Fruit fly (Drosophila melanogaster) whole organism, embryonic: ENCODE data around the gene CG14339.

Experiments used
- Abd-B ChIP-seq: fragments of 200-800 bp; sonication (Bioruptor generic); optimal IDR thresholded peaks from 2 replicates; lab custom pipeline; 2018; ENCODE audit warnings: missing biosample characterization, mild to moderate bottlenecking, missing genetic modification characterization, moderate library complexity
- Bteb2 ChIP-seq: fragments of 200-800 bp; sonication (Bioruptor generic); optimal IDR thresholded peaks from 2 replicates; lab custom pipeline; 2016; ENCODE audit warnings: missing biosample characterization, missing genetic modification characterization
- C15 ChIP-seq: fragments of 200-800 bp; sonication (Bioruptor generic); IDR thresholded peaks from 3 replicates; pipeline ENCODE4 v1.3.6; 2022; ENCODE audit warnings: missing biosample characterization, missing genetic modification characterization
- CG10565 ChIP-seq: fragments of 200-800 bp; sonication (Bioruptor generic); optimal IDR thresholded peaks from 3 replicates; lab custom pipeline; 2016; ENCODE audit warnings: missing biosample characterization, mild to moderate bottlenecking, missing genetic modification characterization
- CG11723 ChIP-seq: fragments of 200-800 bp; sonication (Bioruptor generic); optimal IDR thresholded peaks from 2 replicates; lab custom pipeline; 2017; ENCODE audit warnings: missing biosample characterization, mild to moderate bottlenecking, missing genetic modification characterization
- CG12236 ChIP-seq: fragments of 200-800 bp; sonication (Bioruptor generic); optimal IDR thresholded peaks from 2 replicates; lab custom pipeline; 2016; ENCODE audit warnings: missing biosample characterization, missing genetic modification characterization
- CG13296 ChIP-seq: fragments of 200-800 bp; sonication (Bioruptor generic); optimal IDR thresholded peaks from 3 replicates; lab custom pipeline; 2018; ENCODE audit warnings: missing biosample characterization, mild to moderate bottlenecking, missing genetic modification characterization
- CG15011 ChIP-seq: fragments of 200-800 bp; sonication (Bioruptor generic); optimal IDR thresholded peaks from 3 replicates; lab custom pipeline; 2018; ENCODE audit warnings: missing biosample characterization, mild to moderate bottlenecking, missing genetic modification characterization
- CG15514 ChIP-seq: fragments of 200-800 bp; sonication (Bioruptor generic); optimal IDR thresholded peaks from 3 replicates; lab custom pipeline; 2017; ENCODE audit warnings: missing biosample characterization, missing genetic modification characterization, mild to moderate bottlenecking, moderate library complexity, missing genetic modification reagents
- CG1792 ChIP-seq: fragments of 200-800 bp; sonication (Bioruptor generic); optimal IDR thresholded peaks from 2 replicates; lab custom pipeline; 2016; ENCODE audit warnings: missing biosample characterization, missing genetic modification characterization
- CG2120 ChIP-seq: fragments of 200-800 bp; sonication (Bioruptor generic); optimal IDR thresholded peaks from 3 replicates; lab custom pipeline; 2016; ENCODE audit warnings: missing biosample characterization, missing genetic modification characterization
- CG2202 ChIP-seq: fragments of 200-800 bp; sonication (Bioruptor generic); optimal IDR thresholded peaks from 2 replicates; lab custom pipeline; 2018; ENCODE audit warnings: missing biosample characterization, mild to moderate bottlenecking, missing genetic modification characterization
- CG30020 ChIP-seq: fragments of 200-800 bp; optimal IDR thresholded peaks from 2 replicates; lab custom pipeline; 2019; ENCODE audit warnings: missing biosample characterization, mild to moderate bottlenecking, missing genetic modification characterization, moderate library complexity
- CG34376 ChIP-seq: fragments of 200-800 bp; sonication (Bioruptor generic); optimal IDR thresholded peaks from 2 replicates; lab custom pipeline; 2018; ENCODE audit warnings: missing biosample characterization, mild to moderate bottlenecking, missing genetic modification characterization
- CG34422 ChIP-seq: fragments of 200-800 bp; sonication (Bioruptor generic); IDR thresholded peaks from 3 replicates; pipeline ENCODE4 v1.3.6; 2022; ENCODE audit warnings: missing biosample characterization, missing genetic modification characterization
- CG3726 ChIP-seq: fragments of 200-800 bp; sonication (Bioruptor generic); IDR thresholded peaks from 3 replicates; pipeline ENCODE4, ENCODE4 v1.3.6; 2022; ENCODE audit warnings: missing biosample characterization, missing genetic modification characterization
- CG8388 ChIP-seq: fragments of 200-800 bp; sonication (Bioruptor generic); optimal IDR thresholded peaks from 2 replicates; lab custom pipeline; 2019; ENCODE audit warnings: missing biosample characterization, mild to moderate bottlenecking, missing genetic modification characterization, moderate library complexity
- CG9437 ChIP-seq: fragments of 200-800 bp; sonication (Bioruptor generic); optimal IDR thresholded peaks from 2 replicates; lab custom pipeline; 2018; ENCODE audit warnings: missing biosample characterization, mild to moderate bottlenecking, missing genetic modification characterization
- CG9797 ChIP-seq: fragments of 200-800 bp; sonication (Bioruptor generic); optimal IDR thresholded peaks from 3 replicates; lab custom pipeline; 2018; ENCODE audit warnings: missing biosample characterization, mild to moderate bottlenecking, missing genetic modification characterization
- CG9932 ChIP-seq: fragments of 200-800 bp; sonication (Bioruptor generic); IDR thresholded peaks from 2 replicates; pipeline ENCODE4 v1.3.6; 2022; ENCODE audit warnings: missing biosample characterization, missing genetic modification characterization
- Camta ChIP-seq: fragments of 200-800 bp; sonication (Bioruptor generic); optimal IDR thresholded peaks from 2 replicates; lab custom pipeline; 2016; ENCODE audit warnings: missing biosample characterization, missing genetic modification characterization
- Doc2 ChIP-seq: fragments of 200-800 bp; sonication (Bioruptor generic); IDR thresholded peaks from 2 replicates; pipeline ENCODE4 v1.3.6; 2022; ENCODE audit warnings: missing biosample characterization, missing genetic modification characterization
- Doc3 ChIP-seq: fragments of 200-800 bp; sonication (Bioruptor generic); IDR thresholded peaks from 3 replicates; pipeline ENCODE4 v1.3.6; 2022; ENCODE audit warnings: missing biosample characterization, missing genetic modification characterization; ENCODE audit not compliant: partially characterized antibody
- Dref ChIP-seq: fragments of 200-800 bp; sonication (Bioruptor generic); IDR thresholded peaks from 2 replicates; pipeline ENCODE4 v1.3.6; 2022; ENCODE audit warnings: missing biosample characterization, missing genetic modification characterization
- HLH4C ChIP-seq: fragments of 200-800 bp; sonication (Bioruptor generic); IDR thresholded peaks from 3 replicates; pipeline ENCODE4 v1.3.6; 2022; ENCODE audit warnings: missing biosample characterization, missing genetic modification characterization; ENCODE audit not compliant: partially characterized antibody
- Hr51 ChIP-seq, 2 experiments: fragments of 200-800 bp; sonication (Bioruptor generic); optimal IDR thresholded peaks; 2 replicates in 1 of 2; 3 replicates in 1 of 2; lab custom pipeline; 2016 to 2018; ENCODE audit warnings: missing biosample characterization in 2 of 2, missing genetic modification characterization in 2 of 2, mild to moderate bottlenecking in 1 of 2, moderate library complexity in 1 of 2
- Mad ChIP-seq: fragments of 200-800 bp; sonication (Bioruptor generic); optimal IDR thresholded peaks from 2 replicates; lab custom pipeline; 2016; ENCODE audit warnings: missing biosample characterization, missing genetic modification characterization
- Mes4 ChIP-seq: fragments of 200-800 bp; sonication (Bioruptor generic); optimal IDR thresholded peaks from 2 replicates; lab custom pipeline; 2016; ENCODE audit warnings: missing biosample characterization, missing genetic modification characterization
- Nf-YA ChIP-seq: fragments of 200-800 bp; sonication (Bioruptor generic); IDR thresholded peaks from 2 replicates; pipeline ENCODE4 v1.3.6; 2022; ENCODE audit warnings: missing biosample characterization, missing genetic modification characterization
- NfI ChIP-seq: fragments of 200-800 bp; sonication (Bioruptor generic); optimal IDR thresholded peaks from 3 replicates; lab custom pipeline; 2018; ENCODE audit warnings: missing biosample characterization, mild to moderate bottlenecking, missing genetic modification characterization, moderate library complexity
- Opbp ChIP-seq: fragments of 200-800 bp; sonication (Bioruptor generic); IDR thresholded peaks from 3 replicates; pipeline ENCODE4 v1.3.6; 2022; ENCODE audit warnings: missing biosample characterization, missing genetic modification characterization; ENCODE audit not compliant: partially characterized antibody
- Sin3A ChIP-seq: fragments of >200 bp; optimal IDR thresholded peaks from 2 replicates; lab custom pipeline; 2018
- ase ChIP-seq: fragments of 200-800 bp; sonication (Bioruptor generic); IDR thresholded peaks from 3 replicates; pipeline ENCODE4 v1.3.6; 2022; ENCODE audit warnings: missing biosample characterization, missing genetic modification characterization
- ato ChIP-seq: fragments of 200-800 bp; sonication (Bioruptor generic); IDR thresholded peaks from 2 replicates; pipeline ENCODE4 v1.3.6; 2022; ENCODE audit warnings: missing biosample characterization, missing genetic modification characterization; ENCODE audit not compliant: partially characterized antibody
- croc ChIP-seq: fragments of 200-800 bp; sonication (Bioruptor generic); conservative IDR thresholded peaks from 3 replicates; pipeline ENCODE4 v1.3.6; 2022; ENCODE audit warnings: missing biosample characterization, missing genetic modification characterization
- dmrt99B ChIP-seq: fragments of 200-800 bp; sonication (Bioruptor generic); optimal IDR thresholded peaks from 2 replicates; lab custom pipeline; 2018; ENCODE audit warnings: missing biosample characterization, mild to moderate bottlenecking, missing genetic modification characterization, moderate library complexity
- emc ChIP-seq: fragments of 200-800 bp; sonication (Bioruptor generic); optimal IDR thresholded peaks from 2 replicates; lab custom pipeline; 2016; ENCODE audit warnings: missing biosample characterization, missing genetic modification characterization
- fu2 ChIP-seq: fragments of 200-800 bp; sonication (Bioruptor generic); optimal IDR thresholded peaks from 2 replicates; lab custom pipeline; 2016; ENCODE audit warnings: missing biosample characterization, missing genetic modification characterization
- gcm ChIP-seq: fragments of 200-800 bp; sonication (Bioruptor generic); optimal IDR thresholded peaks from 2 replicates; lab custom pipeline; 2019; ENCODE audit warnings: missing biosample characterization, mild to moderate bottlenecking, missing genetic modification characterization, moderate library complexity
- gro ChIP-seq: fragments of 200-800 bp; sonication (Bioruptor generic); optimal IDR thresholded peaks from 2 replicates; lab custom pipeline; 2016; ENCODE audit warnings: missing biosample characterization, missing genetic modification characterization
- gsb ChIP-seq: fragments of 200-800 bp; sonication (Bioruptor generic); IDR thresholded peaks from 2 replicates; pipeline ENCODE4 v1.3.6; 2022; ENCODE audit warnings: missing biosample characterization, missing genetic modification characterization
- hb ChIP-seq: fragments of 200-800 bp; sonication (Bioruptor generic); IDR thresholded peaks from 3 replicates; pipeline ENCODE4 v1.3.6; 2022; ENCODE audit warnings: missing biosample characterization, missing genetic modification characterization; ENCODE audit not compliant: partially characterized antibody
- klu ChIP-seq: fragments of 200-800 bp; sonication (Bioruptor generic); IDR thresholded peaks from 2 replicates; pipeline ENCODE4 v1.3.6; 2022; ENCODE audit warnings: missing biosample characterization, missing genetic modification characterization
- knrl ChIP-seq: fragments of 200-800 bp; sonication (Bioruptor generic); IDR thresholded peaks from 3 replicates; pipeline ENCODE4 v1.3.6; 2022; ENCODE audit warnings: missing biosample characterization, missing genetic modification characterization; ENCODE audit not compliant: partially characterized antibody
- lola ChIP-seq, 3 experiments: fragments of >200 bp in 2 of 3; fragments of 200-800 bp in 1 of 3; sonication (Bioruptor generic) in 1 of 3; optimal IDR thresholded peaks; 2 replicates each; lab custom pipeline; 2017 to 2019; ENCODE audit warnings: missing biosample characterization in 3 of 3, missing genetic modification characterization in 3 of 3, mild to moderate bottlenecking in 1 of 3, moderate library complexity in 1 of 3
- pita ChIP-seq: fragments of 200-800 bp; sonication (Bioruptor generic); optimal IDR thresholded peaks from 2 replicates; lab custom pipeline; 2017; ENCODE audit warnings: missing biosample characterization, mild to moderate bottlenecking, missing genetic modification characterization
- seq ChIP-seq: fragments of 200-800 bp; sonication (Bioruptor generic); IDR thresholded peaks from 2 replicates; pipeline ENCODE4 v1.3.6; 2022; ENCODE audit warnings: missing biosample characterization, missing genetic modification characterization
- sr ChIP-seq: fragments of 200-800 bp; sonication (Bioruptor generic); IDR thresholded peaks from 3 replicates; pipeline ENCODE4 v1.3.6; 2022; ENCODE audit warnings: missing biosample characterization, missing genetic modification characterization
- stc ChIP-seq: fragments of 200-800 bp; sonication (Bioruptor generic); IDR thresholded peaks from 2 replicates; pipeline ENCODE4 v1.3.6; 2022; ENCODE audit warnings: missing biosample characterization, missing genetic modification characterization
- tap ChIP-seq: fragments of 200-800 bp; optimal IDR thresholded peaks from 3 replicates; lab custom pipeline; 2019; ENCODE audit warnings: missing biosample characterization, mild to moderate bottlenecking, missing genetic modification characterization, moderate library complexity
- trh ChIP-seq: fragments of 200-800 bp; sonication (Bioruptor generic); optimal IDR thresholded peaks from 2 replicates; lab custom pipeline; 2016; ENCODE audit warnings: missing biosample characterization, missing genetic modification characterization

Gene CG14339

DNA sequence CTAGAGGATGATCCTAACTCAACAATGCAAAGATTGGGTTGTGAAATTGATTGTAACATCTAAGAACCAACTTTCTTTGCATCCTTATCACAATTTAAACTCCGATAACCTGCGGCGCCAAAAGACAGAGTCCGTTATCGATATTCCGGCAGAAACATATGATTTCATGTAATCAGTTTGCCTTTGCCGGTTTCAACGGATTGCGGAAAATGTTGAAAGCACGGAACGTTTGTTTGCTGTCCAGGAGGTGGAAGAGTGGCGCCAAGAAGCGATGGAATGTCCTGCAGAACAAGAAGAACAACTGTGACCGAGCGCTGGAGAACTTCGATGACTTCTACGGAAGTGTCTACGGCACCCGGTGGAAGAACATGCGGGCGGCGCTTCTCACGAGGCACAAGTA lies 39.3 kb downstream of the CG14339 start (continued):
- TF ChIP-seq CG1792 = no peak
- TF ChIP-seq sr = no peak
- TF ChIP-seq ato (GFP tag; lab: Robert Waterston, UW) = peak; percentile 31; the same call in 1 of the 2 replicates
- TF ChIP-seq CG2202 (tag; lab: Kevin White, UChicago) = no peak
- no peak for TF ChIP-seq dmrt99B
- TF ChIP-seq lola (GFP tag; optimal IDR thresholded peaks at IDR 0.05; lab: Kevin White, UChicago) = no peak
- no peak for TF ChIP-seq NfI (GFP tag; lab: Kevin White, UChicago)
- no peak for TF ChIP-seq CG3726 (GFP tag; lab: Robert Waterston, UW)
- no peak for TF ChIP-seq gsb (GFP tag; lab: Robert Waterston, UW)
- TF ChIP-seq knrl (GFP tag; lab: Robert Waterston, UW) = 0 out of 3 replicates have a peak, but pooled peaks have one; percentile 8
- no peak for TF ChIP-seq CG15011 (GFP tag; lab: Kevin White, UChicago)
- no peak for TF ChIP-seq Nf-YA (GFP tag; lab: Robert Waterston, UW)
- TF ChIP-seq trh (GFP tag; lab: Kevin White, UChicago) = no peak
- no peak for TF ChIP-seq CG9437 (GFP tag; lab: Kevin White, UChicago)
- peak; percentile 88 for TF ChIP-seq gcm (GFP tag; lab: Kevin White, UChicago)
- TF ChIP-seq CG11723 (GFP tag; lab: Kevin White, UChicago) = no peak
- TF ChIP-seq CG13296 (GFP tag; lab: Kevin White, UChicago) = no peak
- no peak for TF ChIP-seq CG10565 (GFP tag; lab: Kevin White, UChicago)
- TF ChIP-seq CG30020 = no peak
- no peak for TF ChIP-seq CG12236
- no peak for TF ChIP-seq seq (GFP tag; lab: Robert Waterston, UW)
- TF ChIP-seq ase = no peak
- TF ChIP-seq klu (GFP tag; lab: Robert Waterston, UW) = no peak
- no peak for TF ChIP-seq croc (GFP tag; lab: Robert Waterston, UW)
- TF ChIP-seq CG2120 (GFP tag; lab: Kevin White, UChicago) = no peak
- TF ChIP-seq CG15514 = no peak
- peak; percentile 3 for TF ChIP-seq Sin3A (lab: Kevin White, UChicago)
- no peak for TF ChIP-seq Camta (GFP tag; lab: Kevin White, UChicago)
- TF ChIP-seq C15 (GFP tag; lab: Robert Waterston, UW) = no peak
- no peak; the same call in 2 of the 3 replicates for TF ChIP-seq CG34422 (GFP tag; lab: Robert Waterston, UW)
- peak; percentile 72 for TF ChIP-seq HLH4C (GFP tag; lab: Robert Waterston, UW)
- peak; percentile 65; the same call in 1 of the 3 replicates for TF ChIP-seq hb (GFP tag; lab: Robert Waterston, UW)
- no peak for TF ChIP-seq Mes4 (GFP tag; lab: Kevin White, UChicago)
- no peak for TF ChIP-seq stc (GFP tag; lab: Robert Waterston, UW)
- TF ChIP-seq fu2 (GFP tag; lab: Kevin White, UChicago) = no peak
- TF ChIP-seq CG34376 (GFP tag; lab: Kevin White, UChicago) = no peak
- TF ChIP-seq Hr51 (GFP tag; optimal IDR thresholded peaks at IDR 0.05; lab: Kevin White, UChicago) = no peak
- no peak for TF ChIP-seq Bteb2
- TF ChIP-seq emc (GFP tag; lab: Kevin White, UChicago) = no peak
- TF ChIP-seq Abd-B (GFP tag; lab: Kevin White, UChicago) = no peak
- TF ChIP-seq Mad (GFP tag; lab: Kevin White, UChicago) = no peak
- TF ChIP-seq CG8388 (GFP tag; lab: Kevin White, UChicago) = no peak
- TF ChIP-seq Doc3 = peak; percentile 44; the same call in 2 of the 3 replicates
- TF ChIP-seq tap (tag; lab: Kevin White, UChicago) = no peak
- TF ChIP-seq Dref = peak; percentile 69
- TF ChIP-seq gro (GFP tag; lab: Kevin White, UChicago) = no peak
- TF ChIP-seq CG9932 = no peak
- no peak for TF ChIP-seq Opbp (GFP tag; lab: Robert Waterston, UW)
- TF ChIP-seq pita (GFP tag; lab: Kevin White, UChicago) = no peak
- TF ChIP-seq CG9797 (GFP tag; lab: Kevin White, UChicago) = no peak
- no peak for TF ChIP-seq Doc2 (GFP tag; lab: Robert Waterston, UW)
